Fruit fly (Drosophila melanogaster): ENCODE results near the gene CG42504.

CG42504 gene

dm6 chr3R:12010202-12010824 lies 21.2 kb downstream of the CG42504 start, which contains the start of the genes KLHL18 and GCC185 (continued):
- TF ChIP-seq oc (tag; optimal IDR thresholded peaks at IDR 0.05) (no peak), Dfd (GFP tag; optimal IDR thresholded peaks at IDR 0.05) (no peak), Ptx1 (GFP tag; IDR thresholded peaks at IDR 0.05) (peak; percentile 80), Kr (GFP tag; optimal IDR thresholded peaks at IDR 0.05) (no peak), Doc2 (GFP tag; IDR thresholded peaks at IDR 0.05) (peak; percentile 42; the same call in 1 of the 2 replicates), CG9797 (GFP tag; optimal IDR thresholded peaks at IDR 0.05) (peak; percentile 40), CG15269 (tag; optimal IDR thresholded peaks at IDR 0.05) (no peak), CG11456 (GFP tag; IDR thresholded peaks at IDR 0.05) (0 out of 3 replicates have a peak, but pooled peaks have one; percentile 66), CG14965 (GFP tag; optimal IDR thresholded peaks at IDR 0.05; ENCODE audit: borderline replicate concordance) (no peak), CG10366 (GFP tag; IDR thresholded peaks at IDR 0.05) (peak; percentile 52; the same call in 1 of the 2 replicates), CG2199 (GFP tag; IDR thresholded peaks at IDR 0.05) (no peak), CG12219 (GFP tag; optimal IDR thresholded peaks at IDR 0.05) (no peak), PHDP (tag; optimal IDR thresholded peaks at IDR 0.05) (no peak), HHEX (GFP tag; optimal IDR thresholded peaks at IDR 0.05) (peak; percentile 55), Fer1 (GFP tag; optimal IDR thresholded peaks at IDR 0.05) (no peak), CG2129 (GFP tag; IDR thresholded peaks at IDR 0.05; ENCODE audit: partially characterized antibody) (peak; percentile 56), fd3F (GFP tag; optimal IDR thresholded peaks at IDR 0.05) (peak; percentile 62), ttk (GFP tag; IDR thresholded peaks at IDR 0.05) (no peak), CG16863 (GFP tag; optimal IDR thresholded peaks at IDR 0.05) (peak; percentile 49), CG12769 (tag; optimal IDR thresholded peaks at IDR 0.05) (no peak), al (GFP tag; IDR thresholded peaks at IDR 0.05) (peak; percentile 83), odd (GFP tag; optimal IDR thresholded peaks at IDR 0.05) (no peak), CG32767 (GFP tag; IDR thresholded peaks at IDR 0.05) (no peak), Gug (GFP tag; IDR thresholded peaks at IDR 0.05) (peak; percentile 58; the same call in 3 of the 4 replicates), CG11560 (tag; IDR thresholded peaks at IDR 0.05) (peak; percentile 49; the same call in 1 of the 3 replicates), jumu (GFP tag; optimal IDR thresholded peaks at IDR 0.05) (peak; percentile 66), CG2875 (GFP tag; optimal IDR thresholded peaks at IDR 0.05) (no peak), CG15011 (GFP tag; optimal IDR thresholded peaks at IDR 0.05) (no peak), Pdp1 (GFP tag; optimal IDR thresholded peaks at IDR 0.05) (peak in 1 of 2 experiments; percentile 77), grn (GFP tag; optimal IDR thresholded peaks at IDR 0.05) (peak; percentile 32), gcm2 (GFP tag; optimal IDR thresholded peaks at IDR 0.05) (no peak), CG3838 (GFP tag; optimal IDR thresholded peaks at IDR 0.05) (peak; percentile 6), luna (GFP tag; optimal IDR thresholded peaks at IDR 0.05) (no peak), Hr39 (optimal IDR thresholded peaks at IDR 0.05) (no peak), Hey (tag; optimal IDR thresholded peaks at IDR 0.05) (no peak), CG8089 (GFP tag; optimal IDR thresholded peaks at IDR 0.05) (peak; percentile 23), gcm (GFP tag; optimal IDR thresholded peaks at IDR 0.05) (peak; percentile 16), Dbx (GFP tag; IDR thresholded peaks at IDR 0.05) (peak; percentile 88; the same call in 2 of the 3 replicates), Ets65A (GFP tag) (peak; percentile 95), wdn (GFP tag; IDR thresholded peaks at IDR 0.05) (peak; percentile 48; the same call in 1 of the 2 replicates), Xbp1 (GFP tag; optimal IDR thresholded peaks at IDR 0.05) (peak; percentile 85), CG10959 (GFP tag; IDR thresholded peaks at IDR 0.05) (peak; percentile 51; the same call in 1 of the 2 replicates), Dek (tag; optimal IDR thresholded peaks at IDR 0.05) (peak; percentile 73), CG10431 (GFP tag; optimal IDR thresholded peaks at IDR 0.05) (no peak), Nf-YA (GFP tag; IDR thresholded peaks at IDR 0.05) (no peak), HmgD (GFP tag; optimal IDR thresholded peaks at IDR 0.05) (peak; percentile 31), Hmx (GFP tag; optimal IDR thresholded peaks at IDR 0.05) (peak; percentile 75), CG1233 (GFP tag; optimal IDR thresholded peaks at IDR 0.05) (peak; percentile 54), ci (GFP tag; IDR thresholded peaks at IDR 0.05) (no peak), Oaz (GFP tag; IDR thresholded peaks at IDR 0.05) (peak; percentile 38; the same call in 1 of the 2 replicates), CG10147 (GFP tag; optimal IDR thresholded peaks at IDR 0.05) (peak; percentile 77)
